Fruit fly (Drosophila melanogaster): ENCODE measurements around the gene CG14332.
A peak's percentile ranks its signal among the peaks of the same experiment; 100 is the strongest.

CG14332 gene

DNA sequence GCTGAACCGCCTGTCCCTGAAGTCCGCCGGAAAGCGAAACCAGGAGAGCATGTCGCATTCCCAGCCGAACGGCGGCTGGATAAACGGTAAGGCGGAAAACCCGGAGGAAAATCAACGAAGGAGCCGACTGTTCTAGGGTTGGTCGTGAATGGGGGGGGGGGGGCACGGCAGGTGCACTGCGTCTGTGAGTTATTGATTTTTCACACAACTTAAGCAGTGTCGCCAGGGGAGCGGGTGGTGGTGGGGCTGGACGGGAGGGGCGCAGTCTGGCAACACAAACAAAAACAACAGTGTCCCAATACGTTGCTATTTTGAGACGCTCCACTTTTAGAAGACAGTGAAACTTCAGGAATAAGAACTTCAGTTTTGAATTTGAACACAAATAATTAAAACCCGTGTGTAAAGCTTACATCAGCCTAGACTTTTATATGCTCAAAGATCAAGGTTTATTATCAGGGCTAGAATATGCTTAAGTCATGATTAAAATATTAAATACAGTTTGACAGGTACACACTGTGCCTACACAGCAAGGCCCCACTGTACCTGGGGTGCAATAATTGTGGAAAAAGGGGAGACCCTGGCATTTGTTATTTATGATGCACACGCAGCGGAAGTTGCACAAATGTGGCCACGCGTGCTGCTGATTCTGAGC is 35.7 kb downstream of the CG14332 start:
- TF ChIP-seq CG17801 (GFP tag; optimal IDR thresholded peaks at IDR 0.05; ENCODE audit: partially characterized antibody): peak; percentile 51

DNA sequence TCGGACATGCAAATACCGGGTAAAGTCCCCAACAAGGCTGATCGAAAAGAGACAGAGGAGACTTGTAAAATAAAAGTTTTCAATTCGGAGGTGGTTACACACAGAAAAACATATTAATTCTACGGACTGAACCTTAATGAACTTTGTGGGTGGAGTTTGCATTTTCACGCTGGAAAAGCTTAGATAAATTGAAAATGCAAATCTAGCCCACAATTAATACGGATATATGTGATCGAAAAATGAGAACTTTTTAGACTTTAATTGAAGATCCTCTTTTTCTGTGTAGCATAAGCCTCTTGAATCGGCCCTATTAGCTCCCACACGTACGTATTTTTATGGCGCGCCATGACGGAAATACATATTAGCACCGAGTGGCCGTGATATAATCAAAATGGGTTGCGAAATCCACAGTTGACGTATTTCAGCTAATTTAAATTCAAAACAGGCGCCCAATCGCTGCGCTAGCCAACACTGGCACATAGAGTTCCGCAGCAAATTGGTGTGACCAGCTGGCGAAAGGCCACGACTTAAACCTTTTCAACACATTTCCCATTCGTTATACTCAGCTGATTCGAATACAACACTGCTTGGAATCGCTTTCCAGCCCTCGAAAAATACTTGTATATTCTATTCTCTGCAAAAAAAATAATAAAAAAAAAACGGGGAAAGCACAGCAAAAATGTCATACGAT is 36.5 kb downstream of the CG14332 start:
- TF ChIP-seq CG17801 (GFP tag; optimal IDR thresholded peaks at IDR 0.05; ENCODE audit: partially characterized antibody): peak; percentile 79

DNA sequence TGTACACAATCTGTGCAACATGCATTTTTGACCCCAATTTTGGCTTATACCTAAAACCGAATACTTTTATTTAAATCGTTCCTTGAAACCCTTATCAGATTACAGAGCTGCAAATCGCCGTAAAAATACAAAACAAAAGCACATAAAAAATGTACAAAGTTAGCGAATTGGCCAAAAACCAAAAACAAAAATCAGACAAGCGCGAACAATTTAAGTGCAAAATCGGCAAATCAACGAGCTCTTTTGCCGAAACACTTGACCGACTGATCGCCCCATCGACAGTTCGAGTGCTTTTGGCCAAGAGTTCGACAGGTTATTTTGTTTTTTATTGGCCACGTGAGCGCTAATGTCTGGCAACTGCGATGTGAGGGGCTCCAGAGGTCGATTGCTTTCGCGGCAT is 40.1 kb downstream of the CG14332 start:
- no peak for TF ChIP-seq CG17801 (GFP tag; optimal IDR thresholded peaks at IDR 0.05; ENCODE audit: partially characterized antibody)

DNA sequence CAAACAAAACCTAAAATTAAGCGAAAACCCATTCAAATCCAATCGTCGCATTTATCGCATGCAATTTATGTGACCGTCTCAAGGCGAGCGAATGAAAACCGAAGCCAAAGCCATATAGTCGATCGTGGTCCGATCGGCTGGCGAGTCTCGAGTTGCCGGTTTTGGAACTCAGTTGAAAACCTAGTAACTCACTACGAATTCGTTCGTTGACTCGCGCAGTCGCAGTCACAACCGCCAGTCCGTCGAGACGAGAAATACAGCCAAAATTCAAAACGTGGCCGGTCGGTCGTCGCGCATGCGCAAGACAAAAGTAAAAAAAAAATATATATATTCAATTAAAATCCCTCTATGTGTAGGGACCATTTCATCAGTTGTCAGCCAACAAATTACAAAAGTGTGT is 42.3 kb downstream of the CG14332 start, which contains the start of gene lute:
Gene lute, plus strand, starts transcription at position 203 of the 400 bp plus-strand sequence.
- TF ChIP-seq CG17801 (GFP tag; optimal IDR thresholded peaks at IDR 0.05; ENCODE audit: partially characterized antibody): no peak

DNA sequence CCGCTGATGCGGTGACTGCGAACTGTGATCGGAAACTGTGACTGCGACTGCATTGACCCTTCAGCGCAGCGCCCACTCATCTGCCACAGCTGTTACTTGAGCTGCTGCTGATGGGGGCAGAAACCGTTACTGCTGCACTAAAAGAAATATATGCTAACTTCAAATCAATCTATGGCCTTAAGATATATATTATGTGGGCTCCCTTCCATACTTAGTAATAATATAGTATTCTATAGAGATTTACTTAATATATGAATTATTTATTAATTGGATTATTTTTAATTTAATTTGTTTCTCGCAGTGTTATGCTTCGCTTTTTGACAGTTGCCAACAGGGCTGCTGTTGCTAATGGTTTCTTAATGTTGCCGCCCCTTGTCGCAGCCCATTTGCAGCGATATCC is 43.0 kb downstream of the CG14332 start:
- TF ChIP-seq CG17801 (GFP tag; optimal IDR thresholded peaks at IDR 0.05; ENCODE audit: partially characterized antibody): no peak

DNA sequence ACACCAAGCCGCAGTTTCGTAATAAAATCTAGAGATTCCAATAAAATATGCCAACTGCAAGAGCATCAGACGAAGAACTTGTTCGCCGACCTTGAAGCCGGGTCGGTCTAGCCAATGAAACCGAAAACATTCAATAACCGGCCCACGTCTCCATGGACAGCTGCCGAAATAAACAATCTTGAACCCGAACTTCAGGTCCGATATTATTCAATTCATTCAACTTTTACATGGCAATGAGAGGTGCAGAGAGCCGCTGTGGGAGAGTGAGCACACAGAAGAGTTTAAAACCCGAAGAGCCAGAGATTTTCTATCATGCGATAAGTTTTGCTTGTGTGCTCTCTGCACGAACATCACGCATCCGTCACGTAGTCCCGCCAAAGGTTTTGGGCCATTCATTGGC is 44.5 kb downstream of the CG14332 start:
- TF ChIP-seq CG17801 (GFP tag; optimal IDR thresholded peaks at IDR 0.05; ENCODE audit: partially characterized antibody): no peak
